Fruit fly (Drosophila melanogaster) whole organism, wandering third instar larva: ENCODE results near the gene CG31674.

Experiments
- CG32264 ChIP-seq: fragments of 200-800 bp; sonication (Bioruptor generic); optimal IDR thresholded peaks from 2 replicates; lab custom pipeline; 2016; ENCODE audit warnings: missing biosample characterization, missing genetic modification characterization
- CG9705 ChIP-seq: fragments of 200-800 bp; sonication (Bioruptor generic); optimal IDR thresholded peaks from 2 replicates; lab custom pipeline; 2018; ENCODE audit warnings: missing biosample characterization, mild to moderate bottlenecking, missing genetic modification characterization
- Dif ChIP-seq: fragments of 200-275, 200-300 bp; sonication (Bioruptor generic); optimal IDR thresholded peaks from 2 replicates; lab custom pipeline; 2018; ENCODE audit warnings: missing biosample characterization, missing genetic modification characterization; ENCODE audit not compliant: partially characterized antibody
- Hr78 ChIP-seq: fragments of >200 bp; optimal IDR thresholded peaks from 2 replicates; lab custom pipeline; 2017; ENCODE audit warnings: missing biosample characterization, missing genetic modification characterization
- Jra ChIP-seq: sonication (Bioruptor generic); optimal IDR thresholded peaks from 2 replicates; lab custom pipeline; 2016; ENCODE audit warnings: missing biosample characterization, missing genetic modification characterization
- Mio ChIP-seq: sonication (Bioruptor generic); optimal IDR thresholded peaks from 2 replicates; lab custom pipeline; 2016; ENCODE audit warnings: missing biosample characterization, missing genetic modification characterization
- Myc ChIP-seq: fragments of >200 bp; optimal IDR thresholded peaks from 2 replicates; lab custom pipeline; 2017
- OdsH ChIP-seq: fragments of 200-800 bp; sonication (Bioruptor generic); optimal IDR thresholded peaks from 2 replicates; lab custom pipeline; 2016; ENCODE audit warnings: missing biosample characterization, mild to moderate bottlenecking, missing genetic modification characterization
- Sp1 ChIP-seq: fragments of 200-800 bp; sonication (Bioruptor generic); optimal IDR thresholded peaks from 3 replicates; lab custom pipeline; 2019; ENCODE audit warnings: missing biosample characterization, mild to moderate bottlenecking, missing genetic modification characterization, moderate library complexity
- Vsx2 ChIP-seq: fragments of 200-300, 225-300 bp; sonication (Bioruptor generic); optimal IDR thresholded peaks from 2 replicates; lab custom pipeline; 2018; ENCODE audit warnings: missing biosample characterization, missing genetic modification characterization; ENCODE audit not compliant: partially characterized antibody
- brk ChIP-seq: fragments of 200-800 bp; sonication (Bioruptor generic); optimal IDR thresholded peaks from 2 replicates; lab custom pipeline; 2016; ENCODE audit warnings: missing biosample characterization, mild to moderate bottlenecking, missing genetic modification characterization
- dmrt93B ChIP-seq: fragments of 200-800 bp; sonication (Bioruptor generic); optimal IDR thresholded peaks from 2 replicates; lab custom pipeline; 2018; ENCODE audit warnings: missing biosample characterization, mild to moderate bottlenecking, missing genetic modification characterization
- dsf ChIP-seq: sonication (Bioruptor generic); optimal IDR thresholded peaks from 2 replicates; lab custom pipeline; 2016; ENCODE audit warnings: missing biosample characterization, missing genetic modification characterization, borderline replicate concordance
- ey ChIP-seq: fragments of 200-800 bp; sonication (Bioruptor generic); optimal IDR thresholded peaks from 2 replicates; lab custom pipeline; 2016; ENCODE audit warnings: missing biosample characterization, missing genetic modification characterization
- foxo ChIP-seq, 2 experiments: fragments of 200-800 bp; sonication (Bioruptor generic); optimal IDR thresholded peaks; 2 replicates in 1 of 2; 3 replicates in 1 of 2; lab custom pipeline; 2016 to 2017; ENCODE audit warnings: missing biosample characterization in 2 of 2, missing genetic modification characterization in 2 of 2
- fru ChIP-seq: fragments of 200-800 bp; sonication (Bioruptor generic); optimal IDR thresholded peaks from 3 replicates; lab custom pipeline; 2016; ENCODE audit warnings: missing biosample characterization, mild to moderate bottlenecking, missing genetic modification characterization
- jim ChIP-seq: fragments of 175-275, 200-325 bp; sonication (Bioruptor generic); optimal IDR thresholded peaks from 2 replicates; lab custom pipeline; 2016; ENCODE audit warnings: missing biosample characterization, mild to moderate bottlenecking, missing genetic modification characterization
- psq ChIP-seq: fragments of 200-800 bp; sonication (Bioruptor generic); optimal IDR thresholded peaks from 3 replicates; lab custom pipeline; 2017; ENCODE audit warnings: missing biosample characterization, mild to moderate bottlenecking, missing genetic modification characterization, moderate library complexity
- rgr ChIP-seq: fragments of 200-800 bp; sonication (Bioruptor generic); optimal IDR thresholded peaks from 3 replicates; lab custom pipeline; 2016; ENCODE audit warnings: missing biosample characterization, mild to moderate bottlenecking, missing genetic modification characterization
- sage ChIP-seq: fragments of 200-800 bp; sonication (Bioruptor generic); optimal IDR thresholded peaks from 2 replicates; lab custom pipeline; 2016; ENCODE audit warnings: missing biosample characterization, mild to moderate bottlenecking, missing genetic modification characterization
- sv ChIP-seq: fragments of 200-800 bp; sonication (Bioruptor generic); optimal IDR thresholded peaks from 3 replicates; lab custom pipeline; 2016; ENCODE audit warnings: missing biosample characterization, missing genetic modification characterization
- tai ChIP-seq: sonication (Bioruptor generic); optimal IDR thresholded peaks from 2 replicates; lab custom pipeline; 2016; ENCODE audit warnings: missing biosample characterization, missing genetic modification characterization
- woc ChIP-seq: sonication (Bioruptor generic); optimal IDR thresholded peaks from 2 replicates; lab custom pipeline; 2016; ENCODE audit warnings: missing biosample characterization, mild to moderate bottlenecking, missing genetic modification characterization

The CG31674 gene

dm6 chr2L:20840006-20840405 is 8.9 kb downstream of the CG31674 start:
- no peak for TF ChIP-seq dsf
- no peak for TF ChIP-seq dmrt93B (GFP tag; lab: Kevin White, UChicago)

- TF ChIP-seq dmrt93B (GFP tag; lab: Kevin White, UChicago) = no peak
- no peak for TF ChIP-seq foxo (GFP tag; optimal IDR thresholded peaks at IDR 0.05; lab: Kevin White, UChicago)
These were observed 9.5 kb downstream of the CG31674 start, which contains the start of gene CG31676 for dm6 chr2L:20840462-20841038. CG31676 (plus strand) TSS chr2L:20840750.

dm6 chr2L:20844381-20844780 is 13.3 kb downstream of the CG31674 start:
- TF ChIP-seq Myc = no peak
- no peak for TF ChIP-seq jim (GFP tag; lab: Kevin White, UChicago)
- no peak for TF ChIP-seq dmrt93B (GFP tag; lab: Kevin White, UChicago)

- TF ChIP-seq tai (GFP tag; lab: Kevin White, UChicago) (no peak), Mio (no peak), Jra (GFP tag; lab: Kevin White, UChicago) (no peak), psq (no peak), Vsx2 (GFP tag; lab: Kevin White, UChicago) (no peak), sage (no peak), Dif (GFP tag; lab: Kevin White, UChicago) (no peak), ey (GFP tag; lab: Kevin White, UChicago) (no peak), dmrt93B (GFP tag; lab: Kevin White, UChicago) (no peak), woc (no peak), jim (GFP tag; lab: Kevin White, UChicago) (no peak), CG32264 (no peak), brk (GFP tag; lab: Kevin White, UChicago) (no peak), OdsH (GFP tag; lab: Kevin White, UChicago) (no peak), Sp1 (no peak), sv (no peak), Hr78 (GFP tag; lab: Kevin White, UChicago) (no peak), dsf (no peak)
These were observed 17.9 kb downstream of the CG31674 start, which contains the start of gene CG14402 for dm6 chr2L:20849000-20849399. CG14402 (plus strand) TSS chr2L:20849300.

- TF ChIP-seq rgr (GFP tag; lab: Kevin White, UChicago) (no peak), sv (no peak), fru (GFP tag; lab: Kevin White, UChicago) (no peak), sage (no peak)
These were observed 20.5 kb downstream of the CG31674 start for dm6 chr2L:20851592-20851991.

dm6 chr2L:20852092-20852628 is 21.1 kb downstream of the CG31674 start, which contains the start of gene twit:
twit (plus strand) TSS chr2L:20852578.
- TF ChIP-seq CG9705 (GFP tag; lab: Kevin White, UChicago) = no peak
- no peak for TF ChIP-seq dsf
- no peak for TF ChIP-seq Hr78 (GFP tag; lab: Kevin White, UChicago)
- TF ChIP-seq ey (GFP tag; lab: Kevin White, UChicago) = no peak

dm6 chr2L:20857791-20858190 is 26.7 kb downstream of the CG31674 start, which contains the start of gene CG14400:
CG14400 (minus strand) TSS chr2L:20857891.
- TF ChIP-seq sage = no peak

dm6 chr2L:20858371-20859340 is 27.6 kb downstream of the CG31674 start, which contains the start of gene bero:
bero (plus strand) TSS chr2L:20858695.
- no peak for TF ChIP-seq dmrt93B (GFP tag; lab: Kevin White, UChicago)
- TF ChIP-seq, all 38 proteins: peak for 0
